Fruit fly (Drosophila melanogaster): ENCODE measurements around the gene CG14689.
A peak's percentile ranks its signal among the peaks of the same experiment; 100 is the strongest.

Gene CG14689

dm6 chr3R:10680825-10681681, 30.0 kb downstream of the CG14689 start, which contains the start of gene Phyhd1 (continued):
- TF ChIP-seq bsh (GFP tag; optimal IDR thresholded peaks at IDR 0.05) (peak; percentile 59 to 97), CG1024 (GFP tag; IDR thresholded peaks at IDR 0.05) (peak; percentile 87), CG17361 (GFP tag; IDR thresholded peaks at IDR 0.05) (peak; percentile 92), CG4617 (GFP tag; optimal IDR thresholded peaks at IDR 0.05; ENCODE audit: borderline replicate concordance) (peak; percentile 71), crol (GFP tag; IDR thresholded peaks at IDR 0.05) (peak; percentile 47; the same call in 1 of the 2 replicates), CG10959 (GFP tag; IDR thresholded peaks at IDR 0.05) (peak; percentile 97), croc (GFP tag; conservative IDR thresholded peaks at IDR 0.05) (peak; percentile 84), fd64A (GFP tag; optimal IDR thresholded peaks at IDR 0.05) (peak; percentile 71), trh (GFP tag; optimal IDR thresholded peaks at IDR 0.05) (peak; percentile 82), Neu2 (GFP tag; optimal IDR thresholded peaks at IDR 0.05; ENCODE audit: borderline replicate concordance) (peak; percentile 61), fd102C (GFP tag; optimal IDR thresholded peaks at IDR 0.05) (no peak), CG31388 (GFP tag; optimal IDR thresholded peaks at IDR 0.05) (peak; percentile 94), usp (GFP tag; optimal IDR thresholded peaks at IDR 0.05) (no peak), odd (GFP tag; optimal IDR thresholded peaks at IDR 0.05) (peak; percentile 89), Sin3A (optimal IDR thresholded peaks at IDR 0.05) (no peak), Gug (GFP tag; IDR thresholded peaks at IDR 0.05) (peak; percentile 91), Dek (tag; optimal IDR thresholded peaks at IDR 0.05) (peak; percentile 94), CG16779 (GFP tag; IDR thresholded peaks at IDR 0.05) (peak; percentile 80), zf30C (GFP tag; optimal IDR thresholded peaks at IDR 0.05) (no peak), CG12769 (tag; optimal IDR thresholded peaks at IDR 0.05) (peak; percentile 97), corto (GFP tag; optimal IDR thresholded peaks at IDR 0.05) (peak; percentile 82), CG14441 (GFP tag; IDR thresholded peaks at IDR 0.05) (peak; percentile 94), CG2199 (GFP tag; IDR thresholded peaks at IDR 0.05) (peak; percentile 95), CG7271 (tag; optimal IDR thresholded peaks at IDR 0.05) (peak; percentile 65), pfk (GFP tag; optimal IDR thresholded peaks at IDR 0.05) (no peak), slbo (GFP tag; IDR thresholded peaks at IDR 0.05) (peak; percentile 96), CG15011 (GFP tag; optimal IDR thresholded peaks at IDR 0.05) (peak; percentile 89), CG10431 (GFP tag; optimal IDR thresholded peaks at IDR 0.05) (peak; percentile 24), dan (GFP tag; IDR thresholded peaks at IDR 0.05) (peak; percentile 61), NK7.1 (GFP tag; optimal IDR thresholded peaks at IDR 0.05) (peak; percentile 96), aop (GFP tag; IDR thresholded peaks at IDR 0.05) (no peak), ara (GFP tag; IDR thresholded peaks at IDR 0.05) (peak; percentile 94), CG32532 (GFP tag; IDR thresholded peaks at IDR 0.05) (peak; percentile 94), CG18262 (tag; optimal IDR thresholded peaks at IDR 0.05) (peak; percentile 94), CG32767 (GFP tag; IDR thresholded peaks at IDR 0.05) (peak; percentile 90), slou (GFP tag; optimal IDR thresholded peaks at IDR 0.05) (peak; percentile 69), Bteb2 (GFP tag; optimal IDR thresholded peaks at IDR 0.05) (peak; percentile 95), CG4360 (GFP tag; IDR thresholded peaks at IDR 0.05) (peak; percentile 77), amos (GFP tag; IDR thresholded peaks at IDR 0.05; ENCODE audit: partially characterized antibody) (no peak), Sox102F (GFP tag; optimal IDR thresholded peaks at IDR 0.05) (peak; percentile 96), Tbp (GFP tag; optimal IDR thresholded peaks at IDR 0.05) (no peak), vvl (GFP tag; IDR thresholded peaks at IDR 0.05) (peak; percentile 97), dysf (GFP tag; IDR thresholded peaks at IDR 0.05) (peak; percentile 96), Scr (GFP tag; IDR thresholded peaks at IDR 0.05; ENCODE audit: partially characterized antibody) (no peak), her (GFP tag; optimal IDR thresholded peaks at IDR 0.05) (peak; percentile 95), gsb (GFP tag; IDR thresholded peaks at IDR 0.05) (peak; percentile 88), Pdp1 (GFP tag; optimal IDR thresholded peaks at IDR 0.05) (peak; percentile 96 to 97), CG34224 (GFP tag; IDR thresholded peaks at IDR 0.05; ENCODE audit: partially characterized antibody) (no peak), gcm2 (GFP tag; optimal IDR thresholded peaks at IDR 0.05) (peak; percentile 89), CG7357 (GFP tag; IDR thresholded peaks at IDR 0.05) (peak; percentile 87)

Data from whole organism, embryonic.